Fruit fly (Drosophila melanogaster): ENCODE data around the gene CG33689.

CG33689 gene

dm6 chr3L:16193851-16194709 is 5.9 kb upstream of the CG33689 start (continued):
- TF ChIP-seq ems (GFP tag; optimal IDR thresholded peaks at IDR 0.05) (no peak), Xbp1 (GFP tag; optimal IDR thresholded peaks at IDR 0.05) (no peak), wor (GFP tag; IDR thresholded peaks at IDR 0.05) (no peak), phol (tag; optimal IDR thresholded peaks at IDR 0.05) (no peak), PHDP (tag; optimal IDR thresholded peaks at IDR 0.05) (peak; percentile 43), CG7928 (GFP tag; optimal IDR thresholded peaks at IDR 0.05) (no peak), sug (tag; optimal IDR thresholded peaks at IDR 0.05) (no peak), CG17328 (GFP tag; IDR thresholded peaks at IDR 0.05) (0 out of 2 replicates have a peak, but pooled peaks have one; percentile 10), cwo (GFP tag; optimal IDR thresholded peaks at IDR 0.05) (peak; percentile 64), CG31224 (GFP tag; IDR thresholded peaks at IDR 0.05) (no peak), CG9609 (GFP tag; optimal IDR thresholded peaks at IDR 0.05) (no peak), disco-r (GFP tag; optimal IDR thresholded peaks at IDR 0.05) (no peak), lilli (GFP tag; optimal IDR thresholded peaks at IDR 0.05) (no peak), ind (GFP tag; optimal IDR thresholded peaks at IDR 0.05) (no peak), CG6854 (GFP tag; optimal IDR thresholded peaks at IDR 0.05) (no peak), Hmr (GFP tag; optimal IDR thresholded peaks at IDR 0.05) (no peak), CG6689 (GFP tag; IDR thresholded peaks at IDR 0.05) (no peak), CG4854 (GFP tag; optimal IDR thresholded peaks at IDR 0.05) (no peak), NC2α (GFP tag; optimal IDR thresholded peaks at IDR 0.05) (peak; percentile 23), CG12219 (GFP tag; optimal IDR thresholded peaks at IDR 0.05) (no peak), CG6254 (GFP tag; optimal IDR thresholded peaks at IDR 0.05) (peak; percentile 58), kay (GFP tag; optimal IDR thresholded peaks at IDR 0.05) (no peak), CG8388 (GFP tag; optimal IDR thresholded peaks at IDR 0.05) (peak; percentile 10), CG6654 (GFP tag; optimal IDR thresholded peaks at IDR 0.05) (peak; percentile 13), sens (GFP tag) (peak; percentile 89), wek (GFP tag; optimal IDR thresholded peaks at IDR 0.05) (peak; percentile 29), CG3726 (GFP tag; IDR thresholded peaks at IDR 0.05) (no peak), oc (tag; optimal IDR thresholded peaks at IDR 0.05) (peak; percentile 27), chinmo (GFP tag; IDR thresholded peaks at IDR 0.05; ENCODE audit: partially characterized antibody) (0 out of 4 replicates have a peak, but pooled peaks have one; percentile 32), CG17568 (GFP tag; optimal IDR thresholded peaks at IDR 0.05) (peak; percentile 41), gce (GFP tag; IDR thresholded peaks at IDR 0.05) (no peak), sc (optimal IDR thresholded peaks at IDR 0.05) (no peak), sc (GFP tag; optimal IDR thresholded peaks at IDR 0.05) (peak; percentile 65), CG8478 (optimal IDR thresholded peaks at IDR 0.05) (no peak), YL-1 (GFP tag; optimal IDR thresholded peaks at IDR 0.05) (no peak), exex (tag; optimal IDR thresholded peaks at IDR 0.05) (no peak), CG7357 (GFP tag; IDR thresholded peaks at IDR 0.05) (no peak), ac (GFP tag; optimal IDR thresholded peaks at IDR 0.05) (no peak), CG1602 (GFP tag; optimal IDR thresholded peaks at IDR 0.05) (no peak), Mad (GFP tag; optimal IDR thresholded peaks at IDR 0.05) (no peak), BtbVII (GFP tag; optimal IDR thresholded peaks at IDR 0.05) (no peak), tll (GFP tag; optimal IDR thresholded peaks at IDR 0.05) (no peak), Stat92E (GFP tag; optimal IDR thresholded peaks at IDR 0.05) (no peak), CkIIα-i1 (GFP tag; IDR thresholded peaks at IDR 0.05) (no peak), GATAe (GFP tag; conservative IDR thresholded peaks at IDR 0.05) (no peak), CG12299 (tag; optimal IDR thresholded peaks at IDR 0.05) (no peak), pros (GFP tag; optimal IDR thresholded peaks at IDR 0.05) (no peak), CG4707 (GFP tag; optimal IDR thresholded peaks at IDR 0.05) (peak; percentile 48), CG34224 (GFP tag; IDR thresholded peaks at IDR 0.05; ENCODE audit: partially characterized antibody) (no peak)
